Fruit fly (Drosophila melanogaster) whole organism, embryonic: ENCODE measurements around the gene Bhmt.
A peak's percentile ranks its signal among the peaks of the same experiment; 100 is the strongest.

Experiments
- Awh ChIP-seq: fragments of 200-800 bp; sonication (Bioruptor generic); IDR thresholded peaks from 2 replicates; pipeline ENCODE4, ENCODE4 v1.3.6; 2022; ENCODE audit warnings: missing biosample characterization, missing genetic modification characterization
- CG11398 ChIP-seq: fragments of 200-800 bp; sonication (Bioruptor generic); optimal IDR thresholded peaks from 2 replicates; lab custom pipeline; 2016; ENCODE audit warnings: missing biosample characterization, missing genetic modification characterization
- CG11723 ChIP-seq: fragments of 200-800 bp; sonication (Bioruptor generic); optimal IDR thresholded peaks from 2 replicates; lab custom pipeline; 2017; ENCODE audit warnings: missing biosample characterization, mild to moderate bottlenecking, missing genetic modification characterization
- CG12219 ChIP-seq: fragments of 200-800 bp; sonication (Bioruptor generic); optimal IDR thresholded peaks from 3 replicates; lab custom pipeline; 2018; ENCODE audit warnings: missing biosample characterization, mild to moderate bottlenecking, missing genetic modification characterization
- CG13123 ChIP-seq: fragments of 200-800 bp; sonication (Bioruptor generic); optimal IDR thresholded peaks from 2 replicates; lab custom pipeline; 2016; ENCODE audit warnings: missing biosample characterization, missing genetic modification characterization
- CG16813 ChIP-seq: fragments of 200-800 bp; sonication (Bioruptor generic); IDR thresholded peaks from 3 replicates; pipeline ENCODE4 v1.3.6; 2022; ENCODE audit warnings: missing biosample characterization, missing genetic modification characterization; ENCODE audit not compliant: partially characterized antibody
- CG17186 ChIP-seq: fragments of 200-800 bp; sonication (Bioruptor generic); optimal IDR thresholded peaks from 3 replicates; lab custom pipeline; 2017; ENCODE audit warnings: missing biosample characterization, missing genetic modification reagents, missing genetic modification characterization
- CG17385 ChIP-seq: fragments of 200-800 bp; sonication (Bioruptor generic); optimal IDR thresholded peaks from 3 replicates; lab custom pipeline; 2018; ENCODE audit warnings: missing biosample characterization, mild to moderate bottlenecking, missing genetic modification characterization
- CG2116 ChIP-seq: fragments of 200-800 bp; sonication (Bioruptor generic); optimal IDR thresholded peaks from 3 replicates; lab custom pipeline; 2018; ENCODE audit warnings: missing biosample characterization, mild to moderate bottlenecking, missing genetic modification characterization
- CG2120 ChIP-seq: fragments of 200-800 bp; sonication (Bioruptor generic); optimal IDR thresholded peaks from 3 replicates; lab custom pipeline; 2016; ENCODE audit warnings: missing biosample characterization, missing genetic modification characterization
- CG3281 ChIP-seq: fragments of 200-800 bp; sonication (Bioruptor generic); optimal IDR thresholded peaks from 3 replicates; lab custom pipeline; 2017; ENCODE audit warnings: missing biosample characterization, mild to moderate bottlenecking, missing genetic modification characterization
- CG3847 ChIP-seq: fragments of 200-800 bp; sonication (Bioruptor generic); IDR thresholded peaks from 2 replicates; pipeline ENCODE4 v1.3.6; 2022; ENCODE audit warnings: missing biosample characterization, missing genetic modification characterization
- CG42726 ChIP-seq: fragments of 200-800 bp; sonication (Bioruptor generic); IDR thresholded peaks from 2 replicates; pipeline ENCODE4 v1.3.6; 2022; ENCODE audit warnings: missing biosample characterization, missing genetic modification characterization; ENCODE audit not compliant: partially characterized antibody
- CG4328 ChIP-seq: fragments of 200-800 bp; sonication (Bioruptor generic); optimal IDR thresholded peaks from 3 replicates; lab custom pipeline; 2017; ENCODE audit warnings: missing biosample characterization, missing genetic modification reagents, missing genetic modification characterization
- CG43689 ChIP-seq: fragments of 200-800 bp; sonication (Bioruptor generic); IDR thresholded peaks from 2 replicates; pipeline ENCODE4 v1.3.6; 2022; ENCODE audit warnings: missing biosample characterization, missing genetic modification characterization
- CG9215 ChIP-seq: fragments of 200-800 bp; sonication (Bioruptor generic); IDR thresholded peaks from 2 replicates; pipeline ENCODE4 v1.3.6; 2022; ENCODE audit warnings: missing biosample characterization, missing genetic modification characterization
- Dp ChIP-seq: fragments of 200-800 bp; sonication (Bioruptor generic); optimal IDR thresholded peaks from 2 replicates; lab custom pipeline; 2018; ENCODE audit warnings: missing biosample characterization, mild to moderate bottlenecking, missing genetic modification characterization, moderate library complexity
- Fer1 ChIP-seq: fragments of 200-800 bp; sonication (Bioruptor generic); optimal IDR thresholded peaks from 2 replicates; lab custom pipeline; 2017; ENCODE audit warnings: missing biosample characterization, mild to moderate bottlenecking, missing genetic modification characterization
- Gug ChIP-seq: fragments of 200-800 bp; sonication (Bioruptor generic); IDR thresholded peaks from 4 replicates; pipeline ENCODE4 v1.3.6; 2022; ENCODE audit warnings: missing biosample characterization, missing genetic modification characterization
- Max ChIP-seq: fragments of 200-800 bp; sonication (Bioruptor generic); optimal IDR thresholded peaks from 2 replicates; lab custom pipeline; 2016; ENCODE audit warnings: missing biosample characterization, mild to moderate bottlenecking, missing genetic modification characterization
- Opbp ChIP-seq: fragments of 200-800 bp; sonication (Bioruptor generic); IDR thresholded peaks from 3 replicates; pipeline ENCODE4 v1.3.6; 2022; ENCODE audit warnings: missing biosample characterization, missing genetic modification characterization; ENCODE audit not compliant: partially characterized antibody
- PHDP ChIP-seq: fragments of 200-800 bp; sonication (Bioruptor generic); optimal IDR thresholded peaks from 3 replicates; lab custom pipeline; 2018; ENCODE audit warnings: missing biosample characterization, mild to moderate bottlenecking, missing genetic modification characterization, moderate library complexity
- Sox102F ChIP-seq: fragments of 200-800 bp; sonication (Bioruptor generic); optimal IDR thresholded peaks from 2 replicates; lab custom pipeline; 2018; ENCODE audit warnings: missing biosample characterization, mild to moderate bottlenecking, missing genetic modification characterization, moderate library complexity
- Sry-δ ChIP-seq: fragments of 200-800 bp; sonication (Bioruptor generic); optimal IDR thresholded peaks from 2 replicates; lab custom pipeline; 2016; ENCODE audit warnings: missing biosample characterization, missing genetic modification characterization
- Ssrp ChIP-seq: fragments of 200-800 bp; sonication (Bioruptor generic); optimal IDR thresholded peaks from 2 replicates; lab custom pipeline; 2018; ENCODE audit warnings: missing biosample characterization, mild to moderate bottlenecking, missing genetic modification characterization, moderate library complexity
- cas ChIP-seq: fragments of 200-800 bp; sonication (Bioruptor generic); IDR thresholded peaks from 2 replicates; pipeline ENCODE4 v1.3.6; 2022; ENCODE audit warnings: missing biosample characterization, missing genetic modification characterization
- ci ChIP-seq: fragments of 200-800 bp; sonication (Bioruptor generic); IDR thresholded peaks from 3 replicates; pipeline ENCODE4 v1.3.6; 2022; ENCODE audit warnings: missing biosample characterization, missing genetic modification characterization
- croc ChIP-seq: fragments of 200-800 bp; sonication (Bioruptor generic); conservative IDR thresholded peaks from 3 replicates; pipeline ENCODE4 v1.3.6; 2022; ENCODE audit warnings: missing biosample characterization, missing genetic modification characterization
- dpn ChIP-seq, 2 experiments: fragments of 200-800 bp; sonication (Bioruptor generic); optimal IDR thresholded peaks; 3 replicates each; lab custom pipeline; 2016; ENCODE audit warnings: missing biosample characterization in 2 of 2, missing genetic modification characterization in 2 of 2
- eve ChIP-seq, 2 experiments: fragments of >200 bp; optimal IDR thresholded peaks; 2 replicates each; lab custom pipeline; 2017; ENCODE audit warnings: missing biosample characterization in 2 of 2, missing genetic modification characterization in 2 of 2
- eyg ChIP-seq: fragments of 200-800 bp; sonication (Bioruptor generic); optimal IDR thresholded peaks from 3 replicates; lab custom pipeline; 2016; ENCODE audit warnings: missing biosample characterization, missing genetic modification characterization
- fd3F ChIP-seq: fragments of 200-800 bp; sonication (Bioruptor generic); optimal IDR thresholded peaks from 2 replicates; lab custom pipeline; 2018; ENCODE audit warnings: missing biosample characterization, mild to moderate bottlenecking, missing genetic modification characterization, moderate library complexity
- fd64A ChIP-seq: fragments of 200-800 bp; sonication (Bioruptor generic); optimal IDR thresholded peaks from 3 replicates; lab custom pipeline; 2018; ENCODE audit warnings: missing biosample characterization, mild to moderate bottlenecking, missing genetic modification characterization
- fd96Cb ChIP-seq: fragments of 200-800 bp; sonication (Bioruptor generic); optimal IDR thresholded peaks from 2 replicates; lab custom pipeline; 2018; ENCODE audit warnings: missing biosample characterization, mild to moderate bottlenecking, missing genetic modification characterization, moderate library complexity
- jigr1 ChIP-seq: fragments of 200-800 bp; sonication (Bioruptor generic); IDR thresholded peaks from 3 replicates; pipeline ENCODE4 v1.3.6; 2022; ENCODE audit warnings: missing biosample characterization, missing genetic modification characterization
- kay ChIP-seq: fragments of 200-800 bp; sonication (Bioruptor generic); optimal IDR thresholded peaks from 2 replicates; lab custom pipeline; 2016; ENCODE audit warnings: missing biosample characterization, missing genetic modification characterization
- lab ChIP-seq: fragments of 200-800 bp; sonication (Bioruptor generic); optimal IDR thresholded peaks from 3 replicates; lab custom pipeline; 2017; ENCODE audit warnings: missing biosample characterization, missing genetic modification characterization, mild to moderate bottlenecking, moderate library complexity, missing genetic modification reagents
- mld ChIP-seq: fragments of 200-800 bp; sonication (Bioruptor generic); IDR thresholded peaks from 3 replicates; pipeline ENCODE4 v1.3.6; 2022; ENCODE audit warnings: missing biosample characterization, missing genetic modification characterization; ENCODE audit not compliant: partially characterized antibody
- slbo ChIP-seq: fragments of 200-800 bp; sonication (Bioruptor generic); IDR thresholded peaks from 2 replicates; pipeline ENCODE4 v1.3.6; 2022; ENCODE audit warnings: missing biosample characterization, missing genetic modification characterization
- so ChIP-seq: fragments of 200-800 bp; sonication (Bioruptor generic); IDR thresholded peaks from 3 replicates; pipeline ENCODE4 v1.3.6; 2022; ENCODE audit warnings: missing biosample characterization, missing genetic modification characterization
- sqz ChIP-seq: fragments of 200-800 bp; sonication (Bioruptor generic); optimal IDR thresholded peaks from 3 replicates; lab custom pipeline; 2018; ENCODE audit warnings: missing biosample characterization, mild to moderate bottlenecking, missing genetic modification characterization
- tgo ChIP-seq: fragments of 200-800 bp; sonication (Bioruptor generic); IDR thresholded peaks from 3 replicates; pipeline ENCODE4 v1.3.6; 2022; ENCODE audit warnings: missing biosample characterization, missing genetic modification characterization
- trem ChIP-seq: fragments of 200-800 bp; optimal IDR thresholded peaks from 3 replicates; lab custom pipeline; 2019; ENCODE audit warnings: missing biosample characterization, mild to moderate bottlenecking, missing genetic modification characterization, moderate library complexity
- wek ChIP-seq: fragments of 200-800 bp; sonication (Bioruptor generic); optimal IDR thresholded peaks from 3 replicates; lab custom pipeline; 2018; ENCODE audit warnings: missing biosample characterization, mild to moderate bottlenecking, missing genetic modification characterization, moderate library complexity
- zfh1 ChIP-seq: fragments of 200-800 bp; sonication (Bioruptor generic); IDR thresholded peaks from 3 replicates; pipeline ENCODE4 v1.3.6; 2022; ENCODE audit warnings: missing biosample characterization, missing genetic modification characterization

The Bhmt gene

dm6 chr2L:18987078-18987895 is 30.2 kb upstream of the Bhmt start, which contains the start of the genes Swip-1 and EMC5 (continued):
- peak; percentile 72 for TF ChIP-seq CG42726
- TF ChIP-seq Max (GFP tag; lab: Kevin White, UChicago), result peak; percentile 22
- no peak for TF ChIP-seq CG43689 (GFP tag; lab: Robert Waterston, UW)
- TF ChIP-seq CG9215 (GFP tag; lab: Robert Waterston, UW), result peak; percentile 56
- peak; percentile 30 for TF ChIP-seq CG17385
- 0 out of 2 replicates have a peak, but pooled peaks have one; percentile 5 for TF ChIP-seq cas (GFP tag; lab: Robert Waterston, UW)
- TF ChIP-seq tgo, result peak; percentile 62
- peak; percentile 38 for TF ChIP-seq sqz
- peak; percentile 68 for TF ChIP-seq Sox102F (GFP tag; lab: Kevin White, UChicago)
- TF ChIP-seq wek (GFP tag; lab: Kevin White, UChicago), result no peak
- peak in 1 of 2 experiments; percentile 53 for TF ChIP-seq dpn (GFP tag; optimal IDR thresholded peaks at IDR 0.05; lab: Kevin White, UChicago)
- TF ChIP-seq lab (GFP tag; lab: Kevin White, UChicago), result peak; percentile 20
- TF ChIP-seq fd3F (GFP tag; lab: Kevin White, UChicago), result peak; percentile 52
- TF ChIP-seq fd96Cb (tag; lab: Kevin White, UChicago), result peak; percentile 55
- peak; percentile 16 for TF ChIP-seq kay (GFP tag; lab: Kevin White, UChicago)
- TF ChIP-seq mld (GFP tag; lab: Robert Waterston, UW), result no peak
- TF ChIP-seq Sry-δ (GFP tag; lab: Kevin White, UChicago), result peak; percentile 68
- 0 out of 3 replicates have a peak, but pooled peaks have one; percentile 19 for TF ChIP-seq croc (GFP tag; lab: Robert Waterston, UW)
- TF ChIP-seq Dp (GFP tag; lab: Kevin White, UChicago), result peak; percentile 64
- TF ChIP-seq fd64A, result no peak
- TF ChIP-seq CG16813 (GFP tag; lab: Robert Waterston, UW), result peak; percentile 68
- TF ChIP-seq PHDP (tag; lab: Kevin White, UChicago), result peak; percentile 62
- peak; percentile 41; the same call in 2 of the 3 replicates for TF ChIP-seq Opbp (GFP tag; lab: Robert Waterston, UW)
- peak; percentile 54 for TF ChIP-seq CG2120 (GFP tag; lab: Kevin White, UChicago)
- no peak for TF ChIP-seq eyg (GFP tag; lab: Kevin White, UChicago)
- TF ChIP-seq CG3847 (GFP tag; lab: Robert Waterston, UW), result peak; percentile 70
- peak; percentile 10; the same call in 1 of the 3 replicates for TF ChIP-seq so (GFP tag; lab: Robert Waterston, UW)
- TF ChIP-seq CG2116, result peak; percentile 43
- TF ChIP-seq CG11398 (GFP tag; lab: Kevin White, UChicago), result no peak
- peak; percentile 68 for TF ChIP-seq Ssrp (tag; lab: Kevin White, UChicago)
- TF ChIP-seq CG4328 (GFP tag; lab: Kevin White, UChicago), result peak; percentile 60
- peak; percentile 28 for TF ChIP-seq CG17186 (GFP tag; lab: Kevin White, UChicago)
- peak; percentile 85 for TF ChIP-seq slbo (GFP tag; lab: Robert Waterston, UW)
- peak; percentile 51; the same call in 1 of the 2 replicates for TF ChIP-seq Awh (GFP tag; lab: Robert Waterston, UW)
- TF ChIP-seq Gug (GFP tag; lab: Robert Waterston, UW), result peak; percentile 45; the same call in 1 of the 4 replicates
- TF ChIP-seq CG12219, result peak; percentile 11
- TF ChIP-seq eve (GFP tag; optimal IDR thresholded peaks at IDR 0.05; lab: Kevin White, UChicago), result no peak
- peak; percentile 73; the same call in 2 of the 3 replicates for TF ChIP-seq ci (GFP tag; lab: Robert Waterston, UW)
- peak; percentile 28 for TF ChIP-seq CG11723 (GFP tag; lab: Kevin White, UChicago)
- peak; percentile 20; the same call in 1 of the 3 replicates for TF ChIP-seq jigr1 (GFP tag; lab: Robert Waterston, UW)
- no peak for TF ChIP-seq CG13123 (GFP tag; lab: Kevin White, UChicago)
- peak; percentile 17 for TF ChIP-seq Fer1
- peak; percentile 44 for TF ChIP-seq CG3281 (GFP tag; lab: Kevin White, UChicago)
- TF ChIP-seq trem (tag; lab: Kevin White, UChicago), result peak; percentile 60
- TF ChIP-seq zfh1 (GFP tag; lab: Robert Waterston, UW), result peak; percentile 60
